Worm (Caenorhabditis elegans) whole organism, L4/young adult: Measurements from ENCODE around the gene sre-20.

Experiments
- W03F9.2 ChIP-seq: fragments of 150-350 bp; optimal IDR thresholded peaks from 2 replicates; lab custom pipeline; 2014; ENCODE audit warnings: missing biosample characterization, missing genetic modification characterization
- dao-5 ChIP-seq: sonication (generic microtip); optimal IDR thresholded peaks from 2 replicates; lab custom pipeline; 2016; ENCODE audit warnings: missing genotype, missing genetic modification characterization, moderate library complexity, missing compliant biosample characterization
- him-1 ChIP-seq: sonication (generic microtip); optimal IDR thresholded peaks from 2 replicates; lab custom pipeline; 2016; ENCODE audit warnings: missing genotype, missing genetic modification reagents, missing genetic modification characterization, missing compliant biosample characterization

DNA sequence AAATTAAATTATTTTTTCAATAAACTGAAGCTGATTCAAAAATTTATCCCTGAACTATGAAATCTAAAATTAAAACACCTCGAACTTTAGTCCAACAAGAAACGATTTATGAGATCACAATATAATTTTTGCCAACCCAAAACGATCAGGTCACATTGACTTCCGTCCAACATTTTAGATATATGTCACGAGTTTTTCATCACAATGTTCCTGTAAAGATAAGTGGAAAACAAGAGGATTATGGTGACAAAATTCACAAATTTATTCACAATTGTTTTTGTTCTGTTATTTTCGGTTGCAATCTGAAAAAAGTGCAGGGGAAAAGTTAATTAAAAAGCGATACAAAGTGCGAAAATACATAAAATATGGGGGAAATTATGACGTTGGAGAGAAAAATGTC, 31.9 kb upstream of the sre-20 start:
- no peak for TF ChIP-seq him-1 (tag; lab: Kevin White, UChicago)
- TF ChIP-seq W03F9.2 (tag; lab: Kevin White, UChicago), result no peak
- no peak for TF ChIP-seq dao-5 (tag; lab: Kevin White, UChicago)
